Fruit fly (Drosophila melanogaster) whole organism, embryonic: ENCODE measurements around the gene CG32036.
A peak's percentile ranks its signal among the peaks of the same experiment; 100 is the strongest.

Source experiments
- CG10274 ChIP-seq: fragments of 200-800 bp; sonication (Bioruptor generic); optimal IDR thresholded peaks from 3 replicates; lab custom pipeline; 2017; ENCODE audit warnings: missing biosample characterization, mild to moderate bottlenecking, missing genetic modification characterization
- CG10543 ChIP-seq: fragments of 200-800 bp; sonication (Bioruptor generic); optimal IDR thresholded peaks from 3 replicates; lab custom pipeline; 2017; ENCODE audit warnings: missing biosample characterization, mild to moderate bottlenecking, missing genetic modification characterization, moderate library complexity
- CG10565 ChIP-seq: fragments of 200-800 bp; sonication (Bioruptor generic); optimal IDR thresholded peaks from 3 replicates; lab custom pipeline; 2016; ENCODE audit warnings: missing biosample characterization, mild to moderate bottlenecking, missing genetic modification characterization
- CG11085 ChIP-seq: fragments of 200-800 bp; sonication (Bioruptor generic); IDR thresholded peaks from 2 replicates; pipeline ENCODE4 v1.3.6; 2022; ENCODE audit warnings: missing biosample characterization, missing genetic modification characterization
- CG11456 ChIP-seq: fragments of 200-800 bp; sonication (Bioruptor generic); IDR thresholded peaks from 3 replicates; pipeline ENCODE4 v1.3.6; 2022; ENCODE audit warnings: missing biosample characterization, missing genetic modification characterization
- CG12744 ChIP-seq: fragments of 200-800 bp; sonication (Bioruptor generic); optimal IDR thresholded peaks from 2 replicates; lab custom pipeline; 2016; ENCODE audit warnings: missing biosample characterization, missing genetic modification characterization
- CG17328 ChIP-seq: fragments of 200-800 bp; sonication (Bioruptor generic); IDR thresholded peaks from 2 replicates; pipeline ENCODE4 v1.3.6; 2022; ENCODE audit warnings: missing biosample characterization, missing genetic modification characterization
- CG2875 ChIP-seq: fragments of 200-800 bp; sonication (Bioruptor generic); optimal IDR thresholded peaks from 2 replicates; lab custom pipeline; 2017; ENCODE audit warnings: missing biosample characterization, mild to moderate bottlenecking, missing genetic modification characterization, missing genetic modification reagents
- CG31365 ChIP-seq: fragments of 200-800 bp; sonication (Bioruptor generic); optimal IDR thresholded peaks from 2 replicates; lab custom pipeline; 2018; ENCODE audit warnings: missing biosample characterization, mild to moderate bottlenecking, missing genetic modification characterization
- CG3281 ChIP-seq: fragments of 200-800 bp; sonication (Bioruptor generic); optimal IDR thresholded peaks from 3 replicates; lab custom pipeline; 2017; ENCODE audit warnings: missing biosample characterization, mild to moderate bottlenecking, missing genetic modification characterization
- CG3407 ChIP-seq: fragments of 200-800 bp; sonication (Bioruptor generic); optimal IDR thresholded peaks from 2 replicates; lab custom pipeline; 2018; ENCODE audit warnings: missing biosample characterization, mild to moderate bottlenecking, missing genetic modification characterization
- CG34224 ChIP-seq: fragments of 200-800 bp; sonication (Bioruptor generic); IDR thresholded peaks from 3 replicates; pipeline ENCODE4 v1.3.6; 2022; ENCODE audit warnings: missing biosample characterization, missing genetic modification characterization; ENCODE audit not compliant: partially characterized antibody
- CG3726 ChIP-seq: fragments of 200-800 bp; sonication (Bioruptor generic); IDR thresholded peaks from 3 replicates; pipeline ENCODE4, ENCODE4 v1.3.6; 2022; ENCODE audit warnings: missing biosample characterization, missing genetic modification characterization
- CG3995 ChIP-seq: fragments of 200-800 bp; sonication (Bioruptor generic); optimal IDR thresholded peaks from 3 replicates; lab custom pipeline; 2016; ENCODE audit warnings: missing biosample characterization, missing genetic modification characterization
- CG43689 ChIP-seq: fragments of 200-800 bp; sonication (Bioruptor generic); IDR thresholded peaks from 2 replicates; pipeline ENCODE4 v1.3.6; 2022; ENCODE audit warnings: missing biosample characterization, missing genetic modification characterization
- CG5245 ChIP-seq: fragments of 200-800 bp; sonication (Bioruptor generic); optimal IDR thresholded peaks from 3 replicates; lab custom pipeline; 2016; ENCODE audit warnings: missing biosample characterization, missing genetic modification characterization
- CG7745 ChIP-seq: fragments of 200-800 bp; sonication (Bioruptor generic); optimal IDR thresholded peaks from 2 replicates; lab custom pipeline; 2018; ENCODE audit warnings: missing biosample characterization, mild to moderate bottlenecking, missing genetic modification characterization, moderate library complexity
- CG7928 ChIP-seq: fragments of 200-800 bp; sonication (Bioruptor generic); optimal IDR thresholded peaks from 2 replicates; lab custom pipeline; 2017; ENCODE audit warnings: missing biosample characterization, mild to moderate bottlenecking, missing genetic modification characterization
- CG7963 ChIP-seq: fragments of 200-800 bp; sonication (Bioruptor generic); IDR thresholded peaks from 3 replicates; pipeline ENCODE4 v1.3.6; 2022; ENCODE audit warnings: missing biosample characterization, missing genetic modification characterization; ENCODE audit not compliant: partially characterized antibody
- CTCF ChIP-seq: fragments of 200-800 bp; sonication (Bioruptor generic); optimal IDR thresholded peaks from 2 replicates; lab custom pipeline; 2017; ENCODE audit warnings: missing biosample characterization, mild to moderate bottlenecking, missing genetic modification characterization, moderate library complexity
- CoRest ChIP-seq: fragments of 200-800 bp; sonication (Bioruptor generic); optimal IDR thresholded peaks from 3 replicates; lab custom pipeline; 2018; ENCODE audit warnings: missing biosample characterization, mild to moderate bottlenecking, missing genetic modification characterization, moderate library complexity
- CrebB ChIP-seq: fragments of 200-800 bp; sonication (Bioruptor generic); optimal IDR thresholded peaks from 3 replicates; lab custom pipeline; 2018; ENCODE audit warnings: missing biosample characterization, mild to moderate bottlenecking, missing genetic modification characterization
- Dad ChIP-seq: fragments of 200-800 bp; sonication (Bioruptor generic); optimal IDR thresholded peaks from 3 replicates; lab custom pipeline; 2016; ENCODE audit warnings: missing biosample characterization, missing genetic modification characterization
- Ets65A ChIP-seq: fragments of 200-800 bp; sonication (Bioruptor generic); peaks from one replicate; lab custom pipeline; 2016; ENCODE audit warnings: missing biosample characterization, missing genetic modification characterization
- H15 ChIP-seq: fragments of 200-800 bp; sonication (Bioruptor generic); IDR thresholded peaks from 3 replicates; pipeline ENCODE4 v1.3.6; 2022; ENCODE audit warnings: missing biosample characterization, missing genetic modification characterization
- HLH54F ChIP-seq: fragments of 200-800 bp; sonication (Bioruptor generic); optimal IDR thresholded peaks from 3 replicates; lab custom pipeline; 2016; ENCODE audit warnings: missing biosample characterization, missing genetic modification characterization
- HmgD ChIP-seq: fragments of 200-800 bp; sonication (Bioruptor generic); optimal IDR thresholded peaks from 3 replicates; lab custom pipeline; 2016; ENCODE audit warnings: missing biosample characterization, missing genetic modification characterization
- MBD-R2 ChIP-seq: fragments of 200-800 bp; sonication (Bioruptor generic); IDR thresholded peaks from 2 replicates; pipeline ENCODE4 v1.3.6; 2022; ENCODE audit warnings: missing biosample characterization, missing genetic modification characterization
- Nf-YC ChIP-seq: fragments of 200-800 bp; optimal IDR thresholded peaks from 3 replicates; lab custom pipeline; 2019; ENCODE audit warnings: missing biosample characterization, mild to moderate bottlenecking, missing genetic modification characterization, moderate library complexity
- Oli ChIP-seq: fragments of 200-800 bp; sonication (Bioruptor generic); optimal IDR thresholded peaks from 2 replicates; lab custom pipeline; 2018; ENCODE audit warnings: missing biosample characterization, mild to moderate bottlenecking, missing genetic modification characterization, moderate library complexity
- Ravus ChIP-seq: fragments of 200-800 bp; sonication (Bioruptor generic); IDR thresholded peaks from 2 replicates; pipeline ENCODE4 v1.3.6; 2022; ENCODE audit warnings: missing biosample characterization, missing genetic modification characterization
- Scr ChIP-seq: fragments of 200-800 bp; sonication (Bioruptor generic); IDR thresholded peaks from 2 replicates; pipeline ENCODE4 v1.3.6; 2022; ENCODE audit warnings: missing biosample characterization, missing genetic modification characterization; ENCODE audit not compliant: partially characterized antibody
- Stat92E ChIP-seq, 3 experiments: fragments of >200 bp in 2 of 3; fragments of 200-800 bp in 1 of 3; sonication (Bioruptor generic) in 1 of 3; optimal IDR thresholded peaks; 2 replicates each; lab custom pipeline; 2017 to 2019; ENCODE audit warnings: missing biosample characterization in 3 of 3, missing genetic modification characterization in 3 of 3, mild to moderate bottlenecking in 1 of 3, moderate library complexity in 1 of 3
- ara ChIP-seq: fragments of 200-800 bp; sonication (Bioruptor generic); IDR thresholded peaks from 2 replicates; pipeline ENCODE4 v1.3.6; 2022; ENCODE audit warnings: missing biosample characterization, missing genetic modification characterization
- az2 ChIP-seq: fragments of 200-800 bp; sonication (Bioruptor generic); optimal IDR thresholded peaks from 3 replicates; lab custom pipeline; 2016; ENCODE audit warnings: missing biosample characterization, missing genetic modification characterization
- bab2 ChIP-seq: fragments of 200-800 bp; sonication (Bioruptor generic); optimal IDR thresholded peaks from 2 replicates; lab custom pipeline; 2016; ENCODE audit warnings: missing biosample characterization, missing genetic modification characterization
- dan ChIP-seq: fragments of 200-800 bp; sonication (Bioruptor generic); IDR thresholded peaks from 2 replicates; pipeline ENCODE4 v1.3.6; 2022; ENCODE audit warnings: missing biosample characterization, missing genetic modification characterization
- disco-r ChIP-seq: fragments of 200-800 bp; sonication (Bioruptor generic); optimal IDR thresholded peaks from 2 replicates; lab custom pipeline; 2016; ENCODE audit warnings: missing biosample characterization, missing genetic modification characterization
- eve ChIP-seq, 2 experiments: fragments of >200 bp; optimal IDR thresholded peaks; 2 replicates each; lab custom pipeline; 2017; ENCODE audit warnings: missing biosample characterization in 2 of 2, missing genetic modification characterization in 2 of 2
- gce ChIP-seq: fragments of 200-800 bp; sonication (Bioruptor generic); IDR thresholded peaks from 3 replicates; pipeline ENCODE4 v1.3.6; 2022; ENCODE audit warnings: missing biosample characterization, missing genetic modification characterization
- hth ChIP-seq: fragments of >200 bp; optimal IDR thresholded peaks from 2 replicates; lab custom pipeline; 2017; ENCODE audit warnings: inconsistent platforms
- lmd ChIP-seq: fragments of 200-800 bp; sonication (Bioruptor generic); IDR thresholded peaks from 2 replicates; pipeline ENCODE4 v1.3.6; 2022; ENCODE audit warnings: missing biosample characterization, missing genetic modification characterization
- odd ChIP-seq: fragments of 200-800 bp; sonication (Bioruptor generic); optimal IDR thresholded peaks from 2 replicates; lab custom pipeline; 2017; ENCODE audit warnings: missing biosample characterization, mild to moderate bottlenecking, missing genetic modification characterization
- pb ChIP-seq: fragments of 200-800 bp; sonication (Bioruptor generic); optimal IDR thresholded peaks from 3 replicates; lab custom pipeline; 2016; ENCODE audit warnings: missing biosample characterization, missing genetic modification characterization
- pfk ChIP-seq: fragments of 200-800 bp; sonication (Bioruptor generic); optimal IDR thresholded peaks from 2 replicates; lab custom pipeline; 2018; ENCODE audit warnings: missing biosample characterization, mild to moderate bottlenecking, missing genetic modification characterization, moderate library complexity
- phol ChIP-seq: fragments of 200-800 bp; sonication (Bioruptor generic); optimal IDR thresholded peaks from 3 replicates; lab custom pipeline; 2018; ENCODE audit warnings: missing biosample characterization, mild to moderate bottlenecking, missing genetic modification characterization, moderate library complexity
- repo ChIP-seq: fragments of 200-800 bp; sonication (Bioruptor generic); optimal IDR thresholded peaks from 2 replicates; lab custom pipeline; 2016; ENCODE audit warnings: missing biosample characterization, missing genetic modification characterization
- slbo ChIP-seq: fragments of 200-800 bp; sonication (Bioruptor generic); IDR thresholded peaks from 2 replicates; pipeline ENCODE4 v1.3.6; 2022; ENCODE audit warnings: missing biosample characterization, missing genetic modification characterization
- trem ChIP-seq: fragments of 200-800 bp; optimal IDR thresholded peaks from 3 replicates; lab custom pipeline; 2019; ENCODE audit warnings: missing biosample characterization, mild to moderate bottlenecking, missing genetic modification characterization, moderate library complexity
- tup ChIP-seq: fragments of 200-800 bp; sonication (Bioruptor generic); optimal IDR thresholded peaks from 2 replicates; lab custom pipeline; 2016; ENCODE audit warnings: missing biosample characterization, mild to moderate bottlenecking, missing genetic modification characterization, moderate library complexity
- vvl ChIP-seq: fragments of 200-800 bp; sonication (Bioruptor generic); IDR thresholded peaks from 2 replicates; pipeline ENCODE4 v1.3.6; 2022; ENCODE audit warnings: missing biosample characterization, missing genetic modification characterization

Gene CG32036

dm6 chr3L:9460775-9461491 is 28.1 kb downstream of the CG32036 start, which contains the start of the genes CG3434 and CG44838 (continued):
- TF ChIP-seq Scr (GFP tag; lab: Robert Waterston, UW) (peak; percentile 33), bab2 (peak; percentile 76), CG12744 (GFP tag; lab: Kevin White, UChicago) (peak; percentile 28), Oli (tag; lab: Kevin White, UChicago) (peak; percentile 73), CG3995 (peak; percentile 29), CG34224 (GFP tag; lab: Robert Waterston, UW) (0 out of 3 replicates have a peak, but pooled peaks have one; percentile 34), gce (GFP tag; lab: Robert Waterston, UW) (no peak), trem (peak; percentile 84), CG11085 (peak; percentile 62; the same call in 1 of the 2 replicates), vvl (GFP tag; lab: Robert Waterston, UW) (peak; percentile 88), CG17328 (GFP tag; lab: Robert Waterston, UW) (peak; percentile 74), pfk (GFP tag; lab: Kevin White, UChicago) (no peak), CG3281 (GFP tag; lab: Kevin White, UChicago) (peak; percentile 79), CG2875 (GFP tag; lab: Kevin White, UChicago) (peak; percentile 45), ara (GFP tag; lab: Robert Waterston, UW) (peak; percentile 65), Dad (peak; percentile 71), phol (tag; lab: Kevin White, UChicago) (peak; percentile 96), repo (GFP tag; lab: Kevin White, UChicago) (no peak), CG3407 (GFP tag; lab: Kevin White, UChicago) (peak; percentile 63), CG10543 (GFP tag; lab: Kevin White, UChicago) (peak; percentile 91), CG7745 (tag; lab: Kevin White, UChicago) (peak; percentile 97), dan (no peak), CG10274 (GFP tag; lab: Kevin White, UChicago) (peak; percentile 45), CrebB (tag; lab: Kevin White, UChicago) (peak; percentile 38), pb (no peak), Ravus (no peak; the same call in 1 of the 2 replicates), CoRest (tag; lab: Kevin White, UChicago) (peak; percentile 88), CG11456 (GFP tag; lab: Robert Waterston, UW) (peak; percentile 79), CG3726 (GFP tag; lab: Robert Waterston, UW) (no peak), HLH54F (GFP tag; lab: Kevin White, UChicago) (peak; percentile 69), disco-r (GFP tag; lab: Kevin White, UChicago) (no peak), CG7928 (GFP tag; lab: Kevin White, UChicago) (peak; percentile 58), odd (peak; percentile 44), H15 (GFP tag; lab: Robert Waterston, UW) (peak; percentile 74; the same call in 2 of the 3 replicates), az2 (GFP tag; lab: Kevin White, UChicago) (peak; percentile 78), HmgD (GFP tag; lab: Kevin White, UChicago) (peak; percentile 56), hth (no peak), CG10565 (GFP tag; lab: Kevin White, UChicago) (peak; percentile 11), CG31365 (no peak), CG5245 (GFP tag; lab: Kevin White, UChicago) (peak; percentile 76), slbo (GFP tag; lab: Robert Waterston, UW) (peak; percentile 81), CG7963 (GFP tag; lab: Robert Waterston, UW) (no peak), CG43689 (GFP tag; lab: Robert Waterston, UW) (no peak), MBD-R2 (GFP tag; lab: Robert Waterston, UW) (peak; percentile 74), Stat92E (GFP tag; optimal IDR thresholded peaks at IDR 0.05; lab: Kevin White, UChicago) (peak in 1 of 3 experiments; percentile 54), lmd (GFP tag; lab: Robert Waterston, UW) (peak; percentile 70), Ets65A (GFP tag; lab: Kevin White, UChicago) (peak; percentile 96), Nf-YC (tag; lab: Kevin White, UChicago) (peak; percentile 85), CTCF (peak; percentile 60), tup (peak; percentile 38), eve (GFP tag; optimal IDR thresholded peaks at IDR 0.05; lab: Kevin White, UChicago) (no peak)
